Worm (Caenorhabditis elegans) whole organism, mixed stage, embryonic: ENCODE data around the gene H43I07.1.

Experiments used
- M03D4.4 ChIP-seq: sonication (generic microtip); optimal IDR thresholded peaks from 2 replicates; lab custom pipeline; 2017; ENCODE audit warnings: mild to moderate bottlenecking, missing genetic modification characterization, missing compliant biosample characterization
- bed-3 ChIP-seq: fragments of 200-800 bp; sonication (Bioruptor generic); optimal IDR thresholded peaks from 3 replicates; lab custom pipeline; 2018; ENCODE audit warnings: mild to moderate bottlenecking, missing genetic modification characterization, moderate library complexity, missing compliant biosample characterization
- blmp-1 ChIP-seq: fragments of 150-350 bp; optimal IDR thresholded peaks from 2 replicates; lab custom pipeline; 2014; ENCODE audit warnings: missing biosample characterization, missing genetic modification characterization
- ceh-39 ChIP-seq: fragments of 150-350 bp; optimal IDR thresholded peaks from 2 replicates; lab custom pipeline; 2014; ENCODE audit warnings: missing biosample characterization, missing genetic modification characterization
- ceh-43 ChIP-seq: fragments of 200-800 bp; sonication (Bioruptor generic); optimal IDR thresholded peaks from 2 replicates; lab custom pipeline; 2018; ENCODE audit warnings: mild to moderate bottlenecking, missing genetic modification characterization, moderate library complexity, missing compliant biosample characterization
- ceh-83 ChIP-seq: fragments of 200-800 bp; sonication (Bioruptor generic); optimal IDR thresholded peaks from 2 replicates; lab custom pipeline; 2018; ENCODE audit warnings: mild to moderate bottlenecking, missing genetic modification characterization, missing compliant biosample characterization
- ces-1 ChIP-seq: fragments of 150-350 bp; optimal IDR thresholded peaks from 2 replicates; lab custom pipeline; 2014; ENCODE audit warnings: missing biosample characterization, missing genetic modification reagents, missing genetic modification characterization
- cnd-1 ChIP-seq: fragments of 200-800 bp; sonication (Bioruptor generic); optimal IDR thresholded peaks from 2 replicates; lab custom pipeline; 2018; ENCODE audit warnings: mild to moderate bottlenecking, missing genetic modification characterization, missing compliant biosample characterization
- drap-1 ChIP-seq: fragments of 200-800 bp; sonication (Bioruptor generic); optimal IDR thresholded peaks from 3 replicates; lab custom pipeline; 2018; ENCODE audit warnings: mild to moderate bottlenecking, missing genetic modification characterization, missing compliant biosample characterization
- elt-1 ChIP-seq: sonication (generic microtip); optimal IDR thresholded peaks from 2 replicates; lab custom pipeline; 2017; ENCODE audit warnings: missing genetic modification characterization, mild to moderate bottlenecking, missing compliant biosample characterization, antibody characterized with exemption, moderate library complexity, borderline replicate concordance; ENCODE audit not compliant: insufficient read depth
- flh-1 ChIP-seq: fragments of 200-800 bp; sonication (Bioruptor generic); optimal IDR thresholded peaks from 2 replicates; lab custom pipeline; 2018; ENCODE audit warnings: mild to moderate bottlenecking, missing genetic modification characterization, moderate library complexity, missing compliant biosample characterization
- ham-2 ChIP-seq: fragments of 200-800 bp; sonication (Bioruptor generic); optimal IDR thresholded peaks from 2 replicates; lab custom pipeline; 2018; ENCODE audit warnings: mild to moderate bottlenecking, missing genetic modification characterization, missing compliant biosample characterization
- hlh-1 ChIP-seq: fragments of 150-350 bp; optimal IDR thresholded peaks from 2 replicates; lab custom pipeline; 2014; ENCODE audit warnings: missing biosample characterization, missing genetic modification reagents, missing genetic modification characterization
- lin-13 ChIP-seq: fragments of 150-350 bp; optimal IDR thresholded peaks from 2 replicates; lab custom pipeline; 2014; ENCODE audit warnings: missing biosample characterization, missing genetic modification characterization
- lin-32 ChIP-seq: fragments of 200-800 bp; sonication (Bioruptor generic); optimal IDR thresholded peaks from 2 replicates; lab custom pipeline; 2018; ENCODE audit warnings: mild to moderate bottlenecking, missing genetic modification characterization, missing compliant biosample characterization
- mab-5 ChIP-seq: fragments of 150-350 bp; optimal IDR thresholded peaks from 2 replicates; lab custom pipeline; 2014; ENCODE audit warnings: missing biosample characterization, missing genetic modification characterization
- mep-1 ChIP-seq: fragments of 150-350 bp; optimal IDR thresholded peaks from 2 replicates; lab custom pipeline; 2017; ENCODE audit warnings: missing biosample characterization, missing genetic modification reagents, missing genetic modification characterization, inconsistent platforms
- mls-2 ChIP-seq: sonication (generic microtip); optimal IDR thresholded peaks from 2 replicates; lab custom pipeline; 2016; ENCODE audit warnings: mild to moderate bottlenecking, missing genetic modification characterization, moderate library complexity, missing compliant biosample characterization
- nhr-12 ChIP-seq: fragments of 150-350 bp; optimal IDR thresholded peaks from 2 replicates; lab custom pipeline; 2014; ENCODE audit warnings: missing biosample characterization, missing genetic modification characterization
- nhr-2 ChIP-seq: fragments of 150-350 bp; optimal IDR thresholded peaks from 2 replicates; lab custom pipeline; 2014; ENCODE audit warnings: missing biosample characterization, missing genetic modification characterization
- nhr-28 ChIP-seq: fragments of 150-350 bp; optimal IDR thresholded peaks from 2 replicates; lab custom pipeline; 2014; ENCODE audit warnings: missing biosample characterization, missing genetic modification characterization
- sem-2 ChIP-seq: fragments of 200-800 bp; sonication (Bioruptor generic); optimal IDR thresholded peaks from 2 replicates; lab custom pipeline; 2018; ENCODE audit warnings: mild to moderate bottlenecking, missing genetic modification characterization, missing compliant biosample characterization
- snpc-4 ChIP-seq: fragments of 150-350 bp; optimal IDR thresholded peaks from 2 replicates; lab custom pipeline; 2014; ENCODE audit warnings: missing biosample characterization, missing genetic modification characterization
- sptf-1 ChIP-seq: sonication (generic microtip); optimal IDR thresholded peaks from 2 replicates; lab custom pipeline; 2017; ENCODE audit warnings: mild to moderate bottlenecking, missing genetic modification characterization, moderate library complexity, missing compliant biosample characterization
- unc-120 ChIP-seq: sonication (generic microtip); optimal IDR thresholded peaks from 2 replicates; lab custom pipeline; 2017; ENCODE audit warnings: missing genetic modification characterization, missing compliant biosample characterization; ENCODE audit not compliant: poor library complexity, severe bottlenecking
- unc-39 ChIP-seq: fragments of 150-350 bp; optimal IDR thresholded peaks from 2 replicates; lab custom pipeline; 2014; ENCODE audit warnings: missing biosample characterization, missing genetic modification characterization
- unc-62 ChIP-seq: fragments of 150-350 bp; optimal IDR thresholded peaks from 2 replicates; lab custom pipeline; 2014; ENCODE audit warnings: missing biosample characterization, missing genetic modification reagents, missing genetic modification characterization
- ztf-11 ChIP-seq: fragments of 150-350 bp; optimal IDR thresholded peaks from 2 replicates; lab custom pipeline; 2014; ENCODE audit warnings: missing biosample characterization, missing genetic modification characterization

Gene H43I07.1

DNA sequence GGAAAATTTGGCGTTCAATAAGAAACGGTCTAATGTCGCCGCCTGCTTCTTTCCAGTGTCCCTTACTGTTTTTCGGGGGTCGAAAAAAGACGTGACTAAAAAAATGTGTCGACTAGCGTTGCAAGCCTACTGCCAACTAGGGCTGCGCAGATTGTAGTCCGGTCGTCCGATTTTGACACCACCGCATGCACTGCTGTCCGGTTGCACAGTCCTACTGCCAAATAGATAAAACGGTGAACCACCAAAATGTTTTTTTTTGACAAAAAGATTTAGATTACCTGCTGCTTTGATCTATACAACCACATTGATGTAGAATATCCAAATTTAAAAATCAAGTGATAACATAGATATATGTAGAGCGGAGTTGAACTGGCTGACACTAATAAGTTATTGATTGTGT is 43.8 kb downstream of the H43I07.1 start:
- no peak for TF ChIP-seq mep-1 (tag; lab: Kevin White, UChicago)
- no peak for TF ChIP-seq blmp-1 (tag; lab: Kevin White, UChicago)
- TF ChIP-seq unc-39, result no peak
- no peak for TF ChIP-seq nhr-12
- no peak for TF ChIP-seq ces-1 (GFP tag; lab: Kevin White, UChicago)
- no peak for TF ChIP-seq snpc-4
- TF ChIP-seq lin-32 (GFP tag; lab: Kevin White, UChicago), result no peak
- no peak for TF ChIP-seq nhr-28 (tag; lab: Kevin White, UChicago)
- TF ChIP-seq ceh-83 (GFP tag; lab: Kevin White, UChicago), result no peak
- TF ChIP-seq M03D4.4 (tag; lab: Kevin White, UChicago), result no peak
- no peak for TF ChIP-seq hlh-1
- TF ChIP-seq sptf-1 (tag; lab: Kevin White, UChicago), result no peak
- TF ChIP-seq ham-2 (GFP tag; lab: Kevin White, UChicago), result no peak
- TF ChIP-seq unc-120 (tag; lab: Kevin White, UChicago), result no peak
- TF ChIP-seq lin-13 (tag; lab: Kevin White, UChicago), result no peak
- no peak for TF ChIP-seq unc-62 (GFP tag; lab: Kevin White, UChicago)
- no peak for TF ChIP-seq ztf-11
- TF ChIP-seq ceh-39, result no peak

DNA sequence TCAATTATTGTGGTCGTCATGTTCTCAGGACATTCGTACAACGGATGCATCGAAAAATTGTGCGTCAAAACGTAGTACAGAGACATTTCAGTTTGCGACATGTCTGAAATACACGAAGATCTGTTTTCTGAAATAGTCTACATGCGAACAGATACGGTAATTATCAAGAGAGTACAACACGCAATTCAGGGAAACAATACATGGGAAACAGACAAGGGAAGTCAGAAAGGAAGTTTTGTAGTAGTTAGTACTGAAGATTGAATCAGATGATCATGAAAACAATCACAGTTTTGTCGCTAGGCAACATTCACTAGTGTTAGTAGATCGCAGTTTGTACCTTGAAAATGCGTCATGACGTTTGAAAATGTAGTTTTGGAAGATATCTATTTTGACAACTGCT is 45.5 kb downstream of the H43I07.1 start, which contains the start of gene srt-13:
Gene srt-13 (minus strand): TSS at position 101 of the 400 bp plus-strand sequence.
- TF ChIP-seq sptf-1 (tag; lab: Kevin White, UChicago), result no peak
- TF ChIP-seq M03D4.4 (tag; lab: Kevin White, UChicago), result no peak
- no peak for TF ChIP-seq nhr-12
- no peak for TF ChIP-seq hlh-1
- no peak for TF ChIP-seq unc-62 (GFP tag; lab: Kevin White, UChicago)
- no peak for TF ChIP-seq bed-3 (GFP tag; lab: Kevin White, UChicago)
- no peak for TF ChIP-seq ces-1 (GFP tag; lab: Kevin White, UChicago)

DNA sequence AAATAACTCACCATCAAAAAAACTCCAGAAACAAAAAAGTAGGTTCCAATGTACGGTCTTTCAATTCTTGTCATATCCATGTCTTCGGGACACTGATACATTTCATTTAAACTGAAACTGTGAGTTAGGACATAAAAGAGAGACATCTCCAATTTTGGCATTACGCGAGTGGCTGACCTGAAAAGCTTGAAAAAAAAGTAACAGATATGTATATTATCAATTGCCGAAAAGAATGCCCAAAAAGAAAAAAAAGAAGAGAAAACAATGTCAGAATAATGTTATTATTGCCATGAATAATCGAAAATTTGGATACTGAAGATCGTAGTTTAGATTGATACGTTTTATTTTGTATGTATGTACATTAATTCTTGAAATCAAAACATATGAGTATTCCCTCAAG is 52.0 kb downstream of the H43I07.1 start, which contains the start of gene srt-14:
Gene srt-14 (minus strand): TSS at position 101 of the 400 bp plus-strand sequence.
- no peak for TF ChIP-seq mab-5 (tag; lab: Kevin White, UChicago)
- no peak for TF ChIP-seq nhr-2 (tag; lab: Kevin White, UChicago)
- TF ChIP-seq flh-1 (GFP tag; lab: Kevin White, UChicago), result no peak
- no peak for TF ChIP-seq ceh-43 (GFP tag; lab: Kevin White, UChicago)
- TF ChIP-seq blmp-1 (tag; lab: Kevin White, UChicago), result no peak
- no peak for TF ChIP-seq sptf-1 (tag; lab: Kevin White, UChicago)
- TF ChIP-seq sem-2 (GFP tag; lab: Kevin White, UChicago), result no peak
- TF ChIP-seq unc-120 (tag; lab: Kevin White, UChicago), result no peak
- TF ChIP-seq drap-1 (GFP tag; lab: Kevin White, UChicago), result no peak
- TF ChIP-seq unc-39, result no peak
- TF ChIP-seq mls-2 (tag; lab: Kevin White, UChicago), result no peak
- no peak for TF ChIP-seq elt-1 (tag; lab: Kevin White, UChicago)
- TF ChIP-seq cnd-1, result no peak
